Worm (Caenorhabditis elegans): ENCODE data around the gene F56D6.19.

The F56D6.19 gene

ce11 chrIV:3956095-3956494 is 41.5 kb downstream of the F56D6.19 start, which contains the start of gene clec-73:
Gene clec-73, minus strand, starts transcription at chrIV:3956195.
- no peak for TF ChIP-seq sdz-12 (GFP tag; optimal IDR thresholded peaks at IDR 0.05)
- TF ChIP-seq nhr-42 (GFP tag; IDR thresholded peaks at IDR 0.05): no peak
- TF ChIP-seq nhr-102 (tag; optimal IDR thresholded peaks at IDR 0.05): no peak
- no peak for TF ChIP-seq duxl-1 (tag; optimal IDR thresholded peaks at IDR 0.05; ENCODE audit: poor library complexity)
- TF ChIP-seq nhr-11 (tag; optimal IDR thresholded peaks at IDR 0.05): no peak
- TF ChIP-seq ceh-32 (tag; optimal IDR thresholded peaks at IDR 0.05; ENCODE audit: poor library complexity): no peak
- no peak for TF ChIP-seq ceh-62 (tag; optimal IDR thresholded peaks at IDR 0.05)
- no peak for TF ChIP-seq snpc-1.2 (GFP tag; IDR thresholded peaks at IDR 0.05)
- TF ChIP-seq Y48G9A.11 (GFP tag; IDR thresholded peaks at IDR 0.05): no peak
- no peak for TF ChIP-seq tag-97 (GFP tag; IDR thresholded peaks at IDR 0.05)
- TF ChIP-seq F49E8.2 (tag; optimal IDR thresholded peaks at IDR 0.05; ENCODE audit: borderline replicate concordance): no peak
- TF ChIP-seq vab-7 (GFP tag; IDR thresholded peaks at IDR 0.05): no peak
- TF ChIP-seq zip-2 (tag; optimal IDR thresholded peaks at IDR 0.05): no peak
- no peak for TF ChIP-seq aha-1 (tag)
- no peak for TF ChIP-seq dmd-6 (GFP tag; IDR thresholded peaks at IDR 0.05)

ce11 chrIV:3956705-3957104 is 42.1 kb downstream of the F56D6.19 start, which contains the start of gene clec-74:
Gene clec-74, plus strand, starts transcription at chrIV:3957005.
- no peak for TF ChIP-seq aha-1 (tag)
- no peak for TF ChIP-seq ceh-20 (GFP tag; IDR thresholded peaks at IDR 0.05)
- TF ChIP-seq nhr-10 (tag; optimal IDR thresholded peaks at IDR 0.05): no peak
- no peak for TF ChIP-seq nhr-111 (GFP tag; optimal IDR thresholded peaks at IDR 0.05)

ce11 chrIV:3960396-3960795 is 45.8 kb downstream of the F56D6.19 start, which contains the start of gene clec-75:
Gene clec-75, plus strand, starts transcription at chrIV:3960734.
- peak; percentile 43 for TF ChIP-seq nhr-28 (tag; optimal IDR thresholded peaks at IDR 0.05)
- TF ChIP-seq pqm-1 (tag; optimal IDR thresholded peaks at IDR 0.05): peak; percentile 73
- TF ChIP-seq tra-1 (GFP tag; IDR thresholded peaks at IDR 0.05): no peak
- peak; percentile 29; the same call in 1 of the 2 replicates for TF ChIP-seq dmd-6 (GFP tag; IDR thresholded peaks at IDR 0.05)
- no peak for TF ChIP-seq daf-16 (GFP tag; optimal IDR thresholded peaks at IDR 0.05)
- peak; percentile 67 for TF ChIP-seq daf-16 (tag; optimal IDR thresholded peaks at IDR 0.05)
- no peak for TF ChIP-seq zfp-3 (GFP tag; conservative IDR thresholded peaks at IDR 0.05)
- no peak for TF ChIP-seq spr-1 (tag; optimal IDR thresholded peaks at IDR 0.05)
- no peak for TF ChIP-seq hmg-1.1 (GFP tag; IDR thresholded peaks at IDR 0.05)
- TF ChIP-seq snpc-1.2 (GFP tag; IDR thresholded peaks at IDR 0.05): no peak

- TF ChIP-seq hlh-11 (tag; optimal IDR thresholded peaks at IDR 0.05) (no peak), sdz-12 (GFP tag; optimal IDR thresholded peaks at IDR 0.05) (no peak), aha-1 (tag) (no peak), ZK337.2 (GFP tag; IDR thresholded peaks at IDR 0.05) (no peak), spr-3 (GFP tag; optimal IDR thresholded peaks at IDR 0.05) (no peak), ztf-7 (tag; optimal IDR thresholded peaks at IDR 0.05) (no peak), egl-43 (GFP tag; IDR thresholded peaks at IDR 0.05) (no peak), ZK546.5 (tag; optimal IDR thresholded peaks at IDR 0.05) (no peak), nhr-25 (tag; optimal IDR thresholded peaks at IDR 0.05; ENCODE audit: borderline replicate concordance, insufficient read depth) (no peak), nhr-111 (GFP tag; optimal IDR thresholded peaks at IDR 0.05) (no peak), hlh-30 (tag; optimal IDR thresholded peaks at IDR 0.05; ENCODE audit: insufficient read depth) (no peak), F10B5.3 (tag; optimal IDR thresholded peaks at IDR 0.05) (no peak), F37D6.2 (tag; optimal IDR thresholded peaks at IDR 0.05) (no peak), lin-38 (GFP tag; IDR thresholded peaks at IDR 0.05) (no peak), lin-15B (tag; optimal IDR thresholded peaks at IDR 0.05) (no peak), nhr-11 (tag; optimal IDR thresholded peaks at IDR 0.05) (no peak), arid-1 (GFP tag; conservative IDR thresholded peaks at IDR 0.05) (no peak), lim-7 (GFP tag; IDR thresholded peaks at IDR 0.05) (no peak), spr-1 (tag; optimal IDR thresholded peaks at IDR 0.05) (no peak), lir-3 (tag; optimal IDR thresholded peaks at IDR 0.05) (no peak)
Measured at ce11 chrIV:3962584-3962983, 48.0 kb downstream of the F56D6.19 start, which contains the start of gene Y46C8AM.1. Gene Y46C8AM.1, plus strand, starts transcription at chrIV:3962884.

Data from whole organism, L4 larva.